Worm (Caenorhabditis elegans) whole organism, young adult: ENCODE results near the gene F56C9.6.

ENCODE experiments used
- B0035.1 ChIP-seq: sonication (generic microtip); optimal IDR thresholded peaks from 2 replicates; lab custom pipeline; 2016; ENCODE audit warnings: missing genetic modification characterization, mild to moderate bottlenecking, missing compliant biosample characterization, missing genotype, missing genetic modification reagents
- C17E4.6 ChIP-seq: fragments of 200-800 bp; sonication (Bioruptor generic); IDR thresholded peaks from 2 replicates; pipeline ENCODE4 v1.3.6; 2022; ENCODE audit warnings: missing genetic modification reagents, missing genetic modification characterization, missing compliant biosample characterization
- F10E7.11 ChIP-seq: sonication (generic microtip); optimal IDR thresholded peaks from 2 replicates; lab custom pipeline; 2017; ENCODE audit warnings: mild to moderate bottlenecking, missing genetic modification characterization, moderate library complexity, missing compliant biosample characterization
- F37B4.10 ChIP-seq: fragments of 200-800 bp; sonication (Bioruptor generic); IDR thresholded peaks from 2 replicates; pipeline ENCODE4 v1.3.6; 2022; ENCODE audit warnings: missing genetic modification characterization, missing compliant biosample characterization
- F49E8.2 ChIP-seq: sonication (generic microtip); optimal IDR thresholded peaks from 3 replicates; lab custom pipeline; 2017; ENCODE audit warnings: missing genetic modification characterization, mild to moderate bottlenecking, missing compliant biosample characterization, antibody characterized with exemption, moderate library complexity; ENCODE audit not compliant: insufficient read depth
- F57C9.4 ChIP-seq: sonication (generic microtip); optimal IDR thresholded peaks from 2 replicates; lab custom pipeline; 2017; ENCODE audit warnings: mild to moderate bottlenecking, missing genetic modification characterization, missing compliant biosample characterization
- K11D2.4 ChIP-seq: fragments of 200-800 bp; sonication (Bioruptor generic); IDR thresholded peaks from 2 replicates; pipeline ENCODE4 v1.3.6; 2022; ENCODE audit warnings: missing genetic modification reagents, missing genetic modification characterization, missing compliant biosample characterization
- T26A5.8 ChIP-seq: sonication (generic microtip); optimal IDR thresholded peaks from 2 replicates; lab custom pipeline; 2016; ENCODE audit warnings: missing genetic modification characterization, missing compliant biosample characterization
- Y79H2A.3 ChIP-seq: fragments of 200-800 bp; sonication (Bioruptor generic); conservative IDR thresholded peaks from 2 replicates; pipeline ENCODE4 v1.3.6; 2022; ENCODE audit warnings: missing genetic modification reagents, missing genetic modification characterization, missing compliant biosample characterization
- Y95B8A.8 ChIP-seq: fragments of 200-800 bp; sonication (Bioruptor generic); IDR thresholded peaks from 2 replicates; pipeline ENCODE4 v1.3.6; 2022; ENCODE audit warnings: missing genetic modification reagents, missing genetic modification characterization, missing compliant biosample characterization
- akir-1 ChIP-seq: fragments of 200-800 bp; sonication (Bioruptor generic); optimal IDR thresholded peaks from 2 replicates; lab custom pipeline; 2018; ENCODE audit warnings: mild to moderate bottlenecking, missing genetic modification characterization, moderate library complexity, missing compliant biosample characterization
- aptf-2 ChIP-seq: fragments of 200-800 bp; sonication (Bioruptor generic); conservative IDR thresholded peaks from 2 replicates; pipeline ENCODE4 v1.3.6; 2022; ENCODE audit warnings: missing genetic modification reagents, missing genetic modification characterization, missing compliant biosample characterization
- atf-7 ChIP-seq: sonication (generic microtip); optimal IDR thresholded peaks from 2 replicates; lab custom pipeline; 2017; ENCODE audit warnings: mild to moderate bottlenecking, missing genetic modification characterization, missing compliant biosample characterization
- attf-3 ChIP-seq: fragments of 200-800 bp; sonication (Bioruptor generic); conservative IDR thresholded peaks from 2 replicates; pipeline ENCODE4 v1.3.6; 2022; ENCODE audit warnings: missing genetic modification reagents, missing genetic modification characterization, missing compliant biosample characterization
- attf-5 ChIP-seq: fragments of 200-800 bp; sonication (Bioruptor generic); optimal IDR thresholded peaks from 2 replicates; lab custom pipeline; 2018; ENCODE audit warnings: mild to moderate bottlenecking, missing genetic modification characterization, missing compliant biosample characterization
- bed-1 ChIP-seq: fragments of 200-800 bp; sonication (Bioruptor generic); IDR thresholded peaks from 2 replicates; pipeline ENCODE4 v1.3.6; 2022; ENCODE audit warnings: missing genetic modification reagents, missing genetic modification characterization, missing compliant biosample characterization
- bed-2 ChIP-seq: fragments of 200-800 bp; sonication (Bioruptor generic); IDR thresholded peaks from 2 replicates; pipeline ENCODE4 v1.3.6; 2022; ENCODE audit warnings: missing genetic modification reagents, missing genetic modification characterization, missing compliant biosample characterization
- cebp-1 ChIP-seq, 2 experiments: fragments of 200-800 bp in 1 of 2; sonication (Bioruptor generic) in 1 of 2; sonication (generic microtip) in 1 of 2; IDR thresholded peaks in 1 of 2; optimal IDR thresholded peaks in 1 of 2; 2 replicates each; pipeline versions ENCODE4 v1.3.6 to Lab custom; 2017 to 2022; ENCODE audit warnings: missing compliant biosample characterization in 2 of 2, missing genetic modification characterization in 2 of 2, mild to moderate bottlenecking in 1 of 2, missing genetic modification reagents in 1 of 2, moderate library complexity in 1 of 2
- ceh-27 ChIP-seq: fragments of 200-800 bp; sonication (Bioruptor generic); optimal IDR thresholded peaks from 2 replicates; lab custom pipeline; 2018; ENCODE audit warnings: mild to moderate bottlenecking, missing genetic modification characterization, moderate library complexity, missing compliant biosample characterization
- ceh-58 ChIP-seq: fragments of 200-800 bp; sonication (Bioruptor generic); IDR thresholded peaks from 2 replicates; pipeline ENCODE4 v1.3.6; 2022; ENCODE audit warnings: missing genetic modification characterization, missing compliant biosample characterization
- ceh-79 ChIP-seq: sonication (generic microtip); optimal IDR thresholded peaks from 2 replicates; lab custom pipeline; 2017; ENCODE audit warnings: mild to moderate bottlenecking, missing genetic modification characterization, missing compliant biosample characterization
- ceh-91 ChIP-seq: fragments of 200-800 bp; sonication (Bioruptor generic); IDR thresholded peaks from 2 replicates; pipeline ENCODE4 v1.3.6; 2022; ENCODE audit warnings: missing genetic modification reagents, missing genetic modification characterization, missing compliant biosample characterization
- chd-7 ChIP-seq: sonication (generic microtip); optimal IDR thresholded peaks from 2 replicates; lab custom pipeline; 2016; ENCODE audit warnings: mild to moderate bottlenecking, missing genetic modification characterization, moderate library complexity, missing compliant biosample characterization
- die-1 ChIP-seq: sonication (generic microtip); optimal IDR thresholded peaks from 2 replicates; lab custom pipeline; 2016; ENCODE audit warnings: missing genotype, mild to moderate bottlenecking, missing genetic modification characterization, missing compliant biosample characterization
- efl-1 ChIP-seq: fragments of 150-350 bp; optimal IDR thresholded peaks from 2 replicates; lab custom pipeline; 2014; ENCODE audit warnings: missing biosample characterization, missing genetic modification reagents, missing genetic modification characterization
- egrh-3 ChIP-seq: fragments of 200-800 bp; sonication (Bioruptor generic); IDR thresholded peaks from 2 replicates; pipeline ENCODE4 v1.3.6; 2022; ENCODE audit warnings: missing genetic modification reagents, missing genetic modification characterization, missing compliant biosample characterization
- gei-17 ChIP-seq: fragments of 200-800 bp; sonication (Bioruptor generic); optimal IDR thresholded peaks from 2 replicates; lab custom pipeline; 2018; ENCODE audit warnings: mild to moderate bottlenecking, missing genetic modification characterization, missing compliant biosample characterization
- hlh-26 ChIP-seq: fragments of 200-800 bp; sonication (Bioruptor generic); conservative IDR thresholded peaks from 2 replicates; pipeline ENCODE4 v1.3.6; 2022; ENCODE audit warnings: missing genetic modification reagents, missing genetic modification characterization, missing compliant biosample characterization
- lag-1 ChIP-seq: fragments of 200-800 bp; sonication (Bioruptor generic); IDR thresholded peaks from 2 replicates; pipeline ENCODE4 v1.3.6; 2022; ENCODE audit warnings: missing genetic modification reagents, missing genetic modification characterization, missing compliant biosample characterization
- lin-35 ChIP-seq, 3 experiments: fragments of 150-350 bp in 2 of 3; sonication (generic microtip) in 1 of 3; optimal IDR thresholded peaks; 2 replicates each; lab custom pipeline; 2014 to 2018; ENCODE audit warnings: missing biosample characterization in 3 of 3, missing genetic modification characterization in 3 of 3, missing genetic modification reagents in 3 of 3
- lin-40 ChIP-seq: sonication (generic microtip); optimal IDR thresholded peaks from 2 replicates; lab custom pipeline; 2016; ENCODE audit warnings: missing genetic modification characterization, mild to moderate bottlenecking, missing compliant biosample characterization, missing genotype, missing genetic modification reagents
- lin-54 ChIP-seq: fragments of 200-800 bp; sonication (Bioruptor generic); optimal IDR thresholded peaks from 2 replicates; lab custom pipeline; 2018; ENCODE audit warnings: mild to moderate bottlenecking, missing genetic modification characterization, missing compliant biosample characterization
- lir-1 ChIP-seq: fragments of 200-800 bp; sonication (Bioruptor generic); conservative IDR thresholded peaks from 2 replicates; pipeline ENCODE4 v1.3.6; 2022; ENCODE audit warnings: missing genetic modification reagents, missing genetic modification characterization, missing compliant biosample characterization
- madf-6 ChIP-seq: fragments of 200-800 bp; sonication (Bioruptor generic); IDR thresholded peaks from 2 replicates; pipeline ENCODE4 v1.3.6; 2022; ENCODE audit warnings: missing genetic modification reagents, missing genetic modification characterization, missing compliant biosample characterization
- nfya-2 ChIP-seq: fragments of 200-800 bp; sonication (Bioruptor generic); IDR thresholded peaks from 2 replicates; pipeline ENCODE4 v1.3.6; 2022; ENCODE audit warnings: missing genetic modification reagents, missing genetic modification characterization, missing compliant biosample characterization
- nfyb-1 ChIP-seq: fragments of 200-800 bp; sonication (Bioruptor generic); IDR thresholded peaks from 2 replicates; pipeline ENCODE4 v1.3.6; 2022; ENCODE audit warnings: missing genetic modification reagents, missing genetic modification characterization, missing compliant biosample characterization
- nhr-80 ChIP-seq: sonication (generic microtip); optimal IDR thresholded peaks from 2 replicates; lab custom pipeline; 2016; ENCODE audit warnings: missing genetic modification characterization, missing compliant biosample characterization
- pbrm-1 ChIP-seq: fragments of 200-800 bp; sonication (Bioruptor generic); IDR thresholded peaks from 2 replicates; pipeline ENCODE4 v1.3.6; 2022; ENCODE audit warnings: missing genetic modification reagents, missing genetic modification characterization, missing compliant biosample characterization
- snpc-1.1 ChIP-seq: sonication (generic microtip); optimal IDR thresholded peaks from 2 replicates; lab custom pipeline; 2017; ENCODE audit warnings: missing genetic modification characterization, mild to moderate bottlenecking, missing compliant biosample characterization, antibody characterized with exemption, moderate library complexity, missing genotype, missing genetic modification reagents; ENCODE audit not compliant: insufficient read depth
- snpc-3.4 ChIP-seq: sonication (generic microtip); optimal IDR thresholded peaks from 2 replicates; lab custom pipeline; 2017; ENCODE audit warnings: missing genetic modification characterization, mild to moderate bottlenecking, missing compliant biosample characterization, antibody characterized with exemption, moderate library complexity, missing genotype, missing genetic modification reagents
- snpc-4 ChIP-seq, 5 experiments: fragments of 150-350 bp in 1 of 5; sonication (generic microtip) in 4 of 5; optimal IDR thresholded peaks; 2 replicates each; lab custom pipeline; 2014 to 2018; ENCODE audit warnings: missing genetic modification characterization in 5 of 5, missing biosample characterization in 3 of 5, antibody characterized with exemption in 2 of 5, mild to moderate bottlenecking in 2 of 5, missing compliant biosample characterization in 2 of 5, missing genotype in 2 of 5, moderate library complexity in 2 of 5, missing genetic modification reagents in 1 of 5
- tlf-1 ChIP-seq: fragments of 200-800 bp; sonication (Bioruptor generic); optimal IDR thresholded peaks from 2 replicates; lab custom pipeline; 2018; ENCODE audit warnings: mild to moderate bottlenecking, missing genetic modification characterization, missing compliant biosample characterization
- zfh-2 ChIP-seq: fragments of 200-800 bp; sonication (Bioruptor generic); conservative IDR thresholded peaks from 2 replicates; pipeline ENCODE4 v1.3.6; 2022; ENCODE audit warnings: missing genetic modification reagents, missing genetic modification characterization, missing compliant biosample characterization
- zim-3 ChIP-seq: sonication (generic microtip); optimal IDR thresholded peaks from 2 replicates; lab custom pipeline; 2017; ENCODE audit warnings: mild to moderate bottlenecking, missing genetic modification characterization, moderate library complexity, missing compliant biosample characterization
- ztf-26 ChIP-seq: sonication (generic microtip); optimal IDR thresholded peaks from 2 replicates; lab custom pipeline; 2017; ENCODE audit warnings: missing genetic modification characterization, missing compliant biosample characterization
- ztf-3 ChIP-seq: fragments of 200-800 bp; sonication (Bioruptor generic); optimal IDR thresholded peaks from 2 replicates; lab custom pipeline; 2018; ENCODE audit warnings: mild to moderate bottlenecking, missing genetic modification characterization, missing compliant biosample characterization
- ztf-6 ChIP-seq: fragments of 200-800 bp; sonication (Bioruptor generic); IDR thresholded peaks from 2 replicates; pipeline ENCODE4 v1.3.6; 2022; ENCODE audit warnings: missing genetic modification reagents, missing genetic modification characterization, missing compliant biosample characterization

F56C9.6 gene

DNA sequence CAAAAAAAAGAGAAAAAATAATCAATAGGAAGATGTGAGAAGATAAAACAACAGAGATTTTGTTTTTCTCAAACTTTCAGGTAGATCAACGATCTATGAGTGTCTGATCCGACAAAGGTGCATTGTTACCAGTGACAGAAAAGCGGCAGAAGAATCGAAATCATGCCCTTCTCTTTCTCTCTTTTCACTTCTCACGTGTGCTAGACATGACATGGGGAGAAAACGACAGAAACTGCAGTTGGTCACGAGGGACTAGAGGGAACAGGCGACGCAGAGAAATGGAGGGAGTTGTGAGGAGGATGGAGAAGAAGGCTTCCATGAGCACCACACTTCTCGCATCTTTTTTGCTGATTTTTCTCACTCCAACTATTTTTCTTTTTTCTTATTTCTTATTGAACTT is 24.6 kb upstream of the F56C9.6 start, which contains the start of gene F56C9.10 (continued):
- peak; percentile 83 for TF ChIP-seq ceh-27 (GFP tag; lab: Kevin White, UChicago)
- peak; percentile 75 for TF ChIP-seq zfh-2 (GFP tag; lab: Robert Waterston, UW)
- peak; percentile 34 for TF ChIP-seq die-1 (tag; lab: Kevin White, UChicago)
- TF ChIP-seq attf-5 (GFP tag; lab: Kevin White, UChicago): peak; percentile 86
- TF ChIP-seq nfya-2: no peak
- no peak for TF ChIP-seq efl-1
- TF ChIP-seq lin-40 (tag; lab: Kevin White, UChicago): peak; percentile 79
- TF ChIP-seq snpc-1.1 (tag; lab: Kevin White, UChicago): no peak
- no peak for TF ChIP-seq snpc-4 (GFP tag; optimal IDR thresholded peaks at IDR 0.05; lab: Kevin White, UChicago)
- TF ChIP-seq snpc-4 (tag; optimal IDR thresholded peaks at IDR 0.05; lab: Kevin White, UChicago): peak; percentile 51 to 60 (median 54)
- TF ChIP-seq akir-1: no peak
- peak; percentile 78 for TF ChIP-seq cebp-1 (GFP tag; IDR thresholded peaks at IDR 0.05; lab: Robert Waterston, UW)
- TF ChIP-seq cebp-1 (tag; optimal IDR thresholded peaks at IDR 0.05; lab: Kevin White, UChicago): peak; percentile 86
- TF ChIP-seq ztf-6 (GFP tag; lab: Robert Waterston, UW): 0 out of 2 replicates have a peak, but pooled peaks have one; percentile 7
- no peak for TF ChIP-seq F10E7.11
- TF ChIP-seq tlf-1 (GFP tag; lab: Kevin White, UChicago): peak; percentile 67
- TF ChIP-seq F37B4.10 (GFP tag; lab: Robert Waterston, UW): no peak
- no peak for TF ChIP-seq Y79H2A.3 (GFP tag; lab: Robert Waterston, UW)
- no peak for TF ChIP-seq zim-3 (tag; lab: Kevin White, UChicago)
- no peak for TF ChIP-seq T26A5.8 (tag; lab: Kevin White, UChicago)
- TF ChIP-seq atf-7 (tag; lab: Kevin White, UChicago): peak; percentile 72
- TF ChIP-seq chd-7: peak; percentile 82
- TF ChIP-seq Y95B8A.8 (GFP tag; lab: Robert Waterston, UW): no peak
- no peak for TF ChIP-seq lag-1 (GFP tag; lab: Robert Waterston, UW)
- TF ChIP-seq gei-17: peak; percentile 43
- no peak for TF ChIP-seq ceh-91 (GFP tag; lab: Robert Waterston, UW)
- 0 out of 2 replicates have a peak, but pooled peaks have one; percentile 35 for TF ChIP-seq K11D2.4 (GFP tag; lab: Robert Waterston, UW)
- peak; percentile 50 for TF ChIP-seq lin-54 (GFP tag; lab: Kevin White, UChicago)
- TF ChIP-seq C17E4.6: no peak
- no peak for TF ChIP-seq ceh-58 (GFP tag; lab: Robert Waterston, UW)
- TF ChIP-seq nfyb-1 (GFP tag; lab: Robert Waterston, UW): peak; percentile 83
- TF ChIP-seq pbrm-1 (GFP tag; lab: Robert Waterston, UW): peak; percentile 79
- TF ChIP-seq F57C9.4 (tag; lab: Kevin White, UChicago): no peak
- TF ChIP-seq ztf-3 (GFP tag; lab: Kevin White, UChicago): peak; percentile 42
- no peak for TF ChIP-seq bed-2
- no peak for TF ChIP-seq hlh-26
- no peak for TF ChIP-seq egrh-3
- TF ChIP-seq aptf-2: no peak
- no peak for TF ChIP-seq ceh-79 (tag; lab: Kevin White, UChicago)
- no peak for TF ChIP-seq madf-6 (GFP tag; lab: Robert Waterston, UW)
- TF ChIP-seq nhr-80 (tag; lab: Kevin White, UChicago): peak; percentile 78
- no peak for TF ChIP-seq F49E8.2 (tag; lab: Kevin White, UChicago)
- TF ChIP-seq ztf-26 (tag; lab: Kevin White, UChicago): peak; percentile 62
- TF ChIP-seq attf-3: no peak
- no peak for TF ChIP-seq snpc-3.4
- TF ChIP-seq bed-1: no peak
- TF ChIP-seq lir-1 (GFP tag; lab: Robert Waterston, UW): no peak
- TF ChIP-seq lin-35 (GFP tag; optimal IDR thresholded peaks at IDR 0.05; lab: Kevin White, UChicago): peak in 1 of 3 experiments; percentile 27
- TF ChIP-seq B0035.1 (tag; lab: Kevin White, UChicago): no peak
